Worm (Caenorhabditis elegans) whole organism, L3 larva: ENCODE results near the gene T24C2.3.

ENCODE experiments used
- R02D3.7 ChIP-seq: fragments of 150-350 bp; optimal IDR thresholded peaks from 2 replicates; lab custom pipeline; 2014; ENCODE audit warnings: missing biosample characterization, missing genetic modification characterization
- aly-2 ChIP-seq: fragments of 150-350 bp; optimal IDR thresholded peaks from 2 replicates; lab custom pipeline; 2014; ENCODE audit warnings: missing biosample characterization, missing genetic modification characterization
- daf-12 ChIP-seq: fragments of 150-350 bp; optimal IDR thresholded peaks from 2 replicates; lab custom pipeline; 2014; ENCODE audit warnings: missing biosample characterization, missing genetic modification reagents, missing genetic modification characterization
- elt-1 ChIP-seq: fragments of 150-350 bp; optimal IDR thresholded peaks from 2 replicates; lab custom pipeline; 2014; ENCODE audit warnings: missing biosample characterization, missing genetic modification characterization
- fkh-10 ChIP-seq: sonication (generic microtip); optimal IDR thresholded peaks from 2 replicates; lab custom pipeline; 2017; ENCODE audit warnings: missing biosample characterization, missing genetic modification reagents, missing genetic modification characterization
- fkh-2 ChIP-seq: fragments of 150-350 bp; optimal IDR thresholded peaks from 2 replicates; lab custom pipeline; 2014; ENCODE audit warnings: missing biosample characterization, missing genetic modification reagents, missing genetic modification characterization
- fos-1 ChIP-seq: fragments of 150-350 bp; optimal IDR thresholded peaks from 2 replicates; lab custom pipeline; 2014; ENCODE audit warnings: missing biosample characterization, missing genetic modification characterization
- jun-1 ChIP-seq: fragments of 150-350 bp; optimal IDR thresholded peaks from 2 replicates; lab custom pipeline; 2014; ENCODE audit warnings: missing biosample characterization, missing genetic modification reagents, missing genetic modification characterization
- nhr-11 ChIP-seq: fragments of 150-350 bp; optimal IDR thresholded peaks from 2 replicates; lab custom pipeline; 2014; ENCODE audit warnings: missing biosample characterization, missing genetic modification characterization
- nhr-77 ChIP-seq: fragments of 150-350 bp; optimal IDR thresholded peaks from 2 replicates; lab custom pipeline; 2014; ENCODE audit warnings: missing biosample characterization, missing genetic modification characterization
- pqm-1 ChIP-seq: fragments of 150-350 bp; optimal IDR thresholded peaks from 2 replicates; lab custom pipeline; 2017; ENCODE audit warnings: missing biosample characterization, missing genetic modification characterization, inconsistent platforms
- skn-1 ChIP-seq: fragments of 150-350 bp; optimal IDR thresholded peaks from 2 replicates; lab custom pipeline; 2014; ENCODE audit warnings: missing biosample characterization, missing genetic modification characterization
- ztf-11 ChIP-seq: fragments of 150-350 bp; optimal IDR thresholded peaks from 2 replicates; lab custom pipeline; 2014; ENCODE audit warnings: missing biosample characterization, missing genetic modification characterization

DNA sequence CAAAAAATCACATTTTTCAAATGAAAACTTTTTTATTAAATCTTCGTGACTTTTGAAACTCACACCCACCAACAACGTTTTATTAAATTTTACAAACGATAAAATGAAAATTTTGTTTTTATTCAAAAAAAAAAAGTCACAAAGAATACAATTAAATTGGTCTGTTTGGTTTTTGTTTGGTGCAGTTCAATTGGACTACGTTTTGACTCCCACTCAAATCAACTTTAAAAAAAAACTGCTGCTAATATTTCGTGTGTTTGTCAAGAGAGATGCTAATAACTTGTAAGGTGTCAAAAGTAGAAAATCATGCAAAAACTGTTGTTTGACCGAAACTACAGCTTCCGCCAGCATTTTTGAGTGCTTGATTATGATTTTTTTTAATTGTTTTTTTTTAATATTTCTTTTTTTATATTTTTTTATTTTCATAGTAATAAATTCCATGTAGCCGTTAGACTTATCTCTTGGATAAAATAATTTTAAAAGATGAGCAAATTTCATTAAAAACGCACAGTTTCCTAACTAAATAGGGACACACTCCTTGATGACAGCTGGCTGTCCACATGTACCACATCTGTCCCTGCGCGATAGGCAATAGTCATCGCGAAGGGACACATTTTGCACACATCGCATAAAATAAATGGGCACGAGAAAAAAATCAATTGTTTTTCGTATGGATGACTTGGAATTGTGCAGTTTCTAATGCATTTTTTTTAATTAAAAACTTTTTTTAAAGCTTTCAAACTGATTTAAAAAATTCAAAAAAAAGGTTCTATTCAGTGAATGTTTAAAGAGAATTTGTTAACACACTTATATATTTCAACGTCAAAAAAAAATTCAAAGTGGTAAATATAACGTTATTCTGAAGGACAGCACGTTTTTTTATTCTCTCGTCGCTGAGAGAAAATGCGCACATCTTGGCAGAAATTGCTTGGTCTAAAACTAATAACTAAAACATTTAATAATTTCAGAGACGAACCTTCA lies 17.7 kb upstream of the T24C2.3 start:
- TF ChIP-seq pqm-1 (tag; lab: Kevin White, UChicago) (peak; percentile 90), fos-1 (tag; lab: Kevin White, UChicago) (peak; percentile 99), jun-1 (peak; percentile 100), aly-2 (peak; percentile 96), skn-1 (peak; percentile 99), daf-12 (tag; lab: Kevin White, UChicago) (peak; percentile 97), elt-1 (tag; lab: Kevin White, UChicago) (peak; percentile 73), fkh-2 (tag; lab: Kevin White, UChicago) (peak; percentile 84), R02D3.7 (tag; lab: Kevin White, UChicago) (peak; percentile 96), nhr-77 (tag; lab: Kevin White, UChicago) (peak; percentile 99), nhr-11 (peak; percentile 96), fkh-10 (GFP tag; lab: Kevin White, UChicago) (peak; percentile 97), ztf-11 (tag; lab: Kevin White, UChicago) (peak; percentile 74)
